Worm (Caenorhabditis elegans) whole organism, mixed stage, embryonic: ENCODE data around the gene ubc-24.

Experiments used
- M03D4.4 ChIP-seq: sonication (generic microtip); optimal IDR thresholded peaks from 2 replicates; lab custom pipeline; 2017; ENCODE audit warnings: mild to moderate bottlenecking, missing genetic modification characterization, missing compliant biosample characterization
- bed-3 ChIP-seq: fragments of 200-800 bp; sonication (Bioruptor generic); optimal IDR thresholded peaks from 3 replicates; lab custom pipeline; 2018; ENCODE audit warnings: mild to moderate bottlenecking, missing genetic modification characterization, moderate library complexity, missing compliant biosample characterization
- blmp-1 ChIP-seq: fragments of 150-350 bp; optimal IDR thresholded peaks from 2 replicates; lab custom pipeline; 2014; ENCODE audit warnings: missing biosample characterization, missing genetic modification characterization
- ceh-39 ChIP-seq: fragments of 150-350 bp; optimal IDR thresholded peaks from 2 replicates; lab custom pipeline; 2014; ENCODE audit warnings: missing biosample characterization, missing genetic modification characterization
- ceh-43 ChIP-seq: fragments of 200-800 bp; sonication (Bioruptor generic); optimal IDR thresholded peaks from 2 replicates; lab custom pipeline; 2018; ENCODE audit warnings: mild to moderate bottlenecking, missing genetic modification characterization, moderate library complexity, missing compliant biosample characterization
- ceh-83 ChIP-seq: fragments of 200-800 bp; sonication (Bioruptor generic); optimal IDR thresholded peaks from 2 replicates; lab custom pipeline; 2018; ENCODE audit warnings: mild to moderate bottlenecking, missing genetic modification characterization, missing compliant biosample characterization
- ces-1 ChIP-seq: fragments of 150-350 bp; optimal IDR thresholded peaks from 2 replicates; lab custom pipeline; 2014; ENCODE audit warnings: missing biosample characterization, missing genetic modification reagents, missing genetic modification characterization
- cnd-1 ChIP-seq: fragments of 200-800 bp; sonication (Bioruptor generic); optimal IDR thresholded peaks from 2 replicates; lab custom pipeline; 2018; ENCODE audit warnings: mild to moderate bottlenecking, missing genetic modification characterization, missing compliant biosample characterization
- drap-1 ChIP-seq: fragments of 200-800 bp; sonication (Bioruptor generic); optimal IDR thresholded peaks from 3 replicates; lab custom pipeline; 2018; ENCODE audit warnings: mild to moderate bottlenecking, missing genetic modification characterization, missing compliant biosample characterization
- elt-1 ChIP-seq: sonication (generic microtip); optimal IDR thresholded peaks from 2 replicates; lab custom pipeline; 2017; ENCODE audit warnings: missing genetic modification characterization, mild to moderate bottlenecking, missing compliant biosample characterization, antibody characterized with exemption, moderate library complexity, borderline replicate concordance; ENCODE audit not compliant: insufficient read depth
- elt-3 ChIP-seq: fragments of 150-350 bp; optimal IDR thresholded peaks from 2 replicates; lab custom pipeline; 2014; ENCODE audit warnings: missing biosample characterization, missing genetic modification characterization
- flh-1 ChIP-seq: fragments of 200-800 bp; sonication (Bioruptor generic); optimal IDR thresholded peaks from 2 replicates; lab custom pipeline; 2018; ENCODE audit warnings: mild to moderate bottlenecking, missing genetic modification characterization, moderate library complexity, missing compliant biosample characterization
- ham-2 ChIP-seq: fragments of 200-800 bp; sonication (Bioruptor generic); optimal IDR thresholded peaks from 2 replicates; lab custom pipeline; 2018; ENCODE audit warnings: mild to moderate bottlenecking, missing genetic modification characterization, missing compliant biosample characterization
- hlh-1 ChIP-seq: fragments of 150-350 bp; optimal IDR thresholded peaks from 2 replicates; lab custom pipeline; 2014; ENCODE audit warnings: missing biosample characterization, missing genetic modification reagents, missing genetic modification characterization
- lin-13 ChIP-seq: fragments of 150-350 bp; optimal IDR thresholded peaks from 2 replicates; lab custom pipeline; 2014; ENCODE audit warnings: missing biosample characterization, missing genetic modification characterization
- lin-32 ChIP-seq: fragments of 200-800 bp; sonication (Bioruptor generic); optimal IDR thresholded peaks from 2 replicates; lab custom pipeline; 2018; ENCODE audit warnings: mild to moderate bottlenecking, missing genetic modification characterization, missing compliant biosample characterization
- lsy-2 ChIP-seq: fragments of 150-350 bp; optimal IDR thresholded peaks from 2 replicates; lab custom pipeline; 2014; ENCODE audit warnings: missing biosample characterization, missing genetic modification characterization
- mep-1 ChIP-seq: fragments of 150-350 bp; optimal IDR thresholded peaks from 2 replicates; lab custom pipeline; 2017; ENCODE audit warnings: missing biosample characterization, missing genetic modification reagents, missing genetic modification characterization, inconsistent platforms
- mls-2 ChIP-seq: sonication (generic microtip); optimal IDR thresholded peaks from 2 replicates; lab custom pipeline; 2016; ENCODE audit warnings: mild to moderate bottlenecking, missing genetic modification characterization, moderate library complexity, missing compliant biosample characterization
- nhr-12 ChIP-seq: fragments of 150-350 bp; optimal IDR thresholded peaks from 2 replicates; lab custom pipeline; 2014; ENCODE audit warnings: missing biosample characterization, missing genetic modification characterization
- nhr-2 ChIP-seq: fragments of 150-350 bp; optimal IDR thresholded peaks from 2 replicates; lab custom pipeline; 2014; ENCODE audit warnings: missing biosample characterization, missing genetic modification characterization
- nhr-237 ChIP-seq: fragments of 150-350 bp; optimal IDR thresholded peaks from 2 replicates; lab custom pipeline; 2014; ENCODE audit warnings: missing biosample characterization, missing genetic modification characterization
- nhr-28 ChIP-seq: fragments of 150-350 bp; optimal IDR thresholded peaks from 2 replicates; lab custom pipeline; 2014; ENCODE audit warnings: missing biosample characterization, missing genetic modification characterization
- nhr-76 ChIP-seq: sonication (generic microtip); optimal IDR thresholded peaks from 2 replicates; lab custom pipeline; 2017; ENCODE audit warnings: missing biosample characterization, missing genetic modification characterization
- pha-4 ChIP-seq: fragments of 150-350 bp; optimal IDR thresholded peaks from 2 replicates; lab custom pipeline; 2018; ENCODE audit warnings: missing biosample characterization, missing genetic modification reagents, missing genetic modification characterization
- snpc-4 ChIP-seq: fragments of 150-350 bp; optimal IDR thresholded peaks from 2 replicates; lab custom pipeline; 2014; ENCODE audit warnings: missing biosample characterization, missing genetic modification characterization
- sptf-1 ChIP-seq: sonication (generic microtip); optimal IDR thresholded peaks from 2 replicates; lab custom pipeline; 2017; ENCODE audit warnings: mild to moderate bottlenecking, missing genetic modification characterization, moderate library complexity, missing compliant biosample characterization
- unc-120 ChIP-seq: sonication (generic microtip); optimal IDR thresholded peaks from 2 replicates; lab custom pipeline; 2017; ENCODE audit warnings: missing genetic modification characterization, missing compliant biosample characterization; ENCODE audit not compliant: poor library complexity, severe bottlenecking
- unc-39 ChIP-seq: fragments of 150-350 bp; optimal IDR thresholded peaks from 2 replicates; lab custom pipeline; 2014; ENCODE audit warnings: missing biosample characterization, missing genetic modification characterization
- unc-62 ChIP-seq: fragments of 150-350 bp; optimal IDR thresholded peaks from 2 replicates; lab custom pipeline; 2014; ENCODE audit warnings: missing biosample characterization, missing genetic modification reagents, missing genetic modification characterization
- ztf-11 ChIP-seq: fragments of 150-350 bp; optimal IDR thresholded peaks from 2 replicates; lab custom pipeline; 2014; ENCODE audit warnings: missing biosample characterization, missing genetic modification characterization

ubc-24 gene

DNA sequence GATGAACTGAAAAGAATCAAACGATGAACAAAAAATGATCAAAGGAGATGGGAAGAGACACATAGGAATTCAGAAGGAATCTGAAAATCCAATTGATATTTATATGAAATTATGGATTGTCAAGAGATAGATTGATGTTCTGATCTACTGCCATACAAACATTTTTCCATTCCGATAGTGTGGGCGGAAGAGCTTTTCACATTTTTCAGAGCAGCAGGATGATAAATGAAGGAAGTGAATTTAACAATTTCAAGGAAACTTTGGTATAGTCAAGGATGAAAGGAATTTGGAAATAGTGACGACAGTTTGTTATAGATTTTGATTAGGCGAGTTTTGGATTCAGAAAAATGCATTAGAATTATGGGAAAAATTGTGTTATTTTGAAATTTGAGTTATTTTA is at the start of gene ubc-24:
Gene ubc-24 (plus strand): TSS at position 301 of the 400 bp plus-strand sequence.
- TF ChIP-seq bed-3 (GFP tag; lab: Kevin White, UChicago) (no peak), ztf-11 (tag; lab: Kevin White, UChicago) (no peak), nhr-28 (tag; lab: Kevin White, UChicago) (no peak), lin-32 (GFP tag; lab: Kevin White, UChicago) (no peak), mls-2 (tag; lab: Kevin White, UChicago) (no peak), nhr-237 (tag; lab: Kevin White, UChicago) (no peak), ham-2 (GFP tag; lab: Kevin White, UChicago) (no peak), nhr-76 (no peak), ceh-43 (GFP tag; lab: Kevin White, UChicago) (no peak), mep-1 (tag; lab: Kevin White, UChicago) (no peak), ces-1 (GFP tag; lab: Kevin White, UChicago) (no peak), flh-1 (GFP tag; lab: Kevin White, UChicago) (no peak), M03D4.4 (tag; lab: Kevin White, UChicago) (no peak), blmp-1 (tag; lab: Kevin White, UChicago) (no peak)
- TF ChIP-seq, all 35 proteins: peak for 0

DNA sequence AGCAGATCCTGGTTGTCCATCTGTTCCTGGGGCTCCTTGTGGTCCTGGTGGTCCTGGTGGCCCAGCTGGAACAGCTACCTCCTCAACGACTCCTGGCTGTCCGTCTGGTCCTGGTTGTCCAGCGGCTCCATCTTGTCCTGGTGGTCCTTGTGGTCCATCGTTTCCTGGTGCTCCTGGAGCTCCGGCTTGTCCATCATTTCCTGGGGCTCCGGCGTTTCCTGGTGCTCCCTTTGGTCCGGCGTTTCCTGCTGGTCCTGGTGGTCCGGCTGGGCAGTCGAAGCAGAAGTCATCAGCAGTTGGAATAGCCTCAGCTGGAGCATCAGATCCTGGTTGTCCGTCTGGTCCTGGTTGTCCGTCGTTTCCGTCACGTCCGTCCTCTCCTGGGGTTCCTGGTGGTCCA is 46.9 kb upstream of the ubc-24 start:
- TF ChIP-seq sptf-1 (tag; lab: Kevin White, UChicago) (no peak), nhr-237 (tag; lab: Kevin White, UChicago) (no peak), drap-1 (GFP tag; lab: Kevin White, UChicago) (no peak), lsy-2 (tag; lab: Kevin White, UChicago) (no peak), lin-32 (GFP tag; lab: Kevin White, UChicago) (no peak), nhr-28 (tag; lab: Kevin White, UChicago) (no peak), hlh-1 (no peak), nhr-76 (no peak), mls-2 (tag; lab: Kevin White, UChicago) (no peak), ztf-11 (tag; lab: Kevin White, UChicago) (no peak), elt-1 (tag; lab: Kevin White, UChicago) (no peak), unc-120 (no peak), bed-3 (GFP tag; lab: Kevin White, UChicago) (no peak), unc-62 (GFP tag; lab: Kevin White, UChicago) (no peak), lin-13 (tag; lab: Kevin White, UChicago) (no peak), ham-2 (GFP tag; lab: Kevin White, UChicago) (no peak), ceh-39 (tag; lab: Kevin White, UChicago) (no peak), blmp-1 (tag; lab: Kevin White, UChicago) (no peak), nhr-2 (no peak), pha-4 (tag; lab: Kevin White, UChicago) (no peak)

- TF ChIP-seq elt-3 (tag; lab: Kevin White, UChicago) (no peak), snpc-4 (tag; lab: Kevin White, UChicago) (no peak), ces-1 (GFP tag; lab: Kevin White, UChicago) (no peak), cnd-1 (tag; lab: Kevin White, UChicago) (no peak), elt-1 (tag; lab: Kevin White, UChicago) (no peak), ham-2 (GFP tag; lab: Kevin White, UChicago) (no peak), mls-2 (tag; lab: Kevin White, UChicago) (no peak), bed-3 (GFP tag; lab: Kevin White, UChicago) (no peak), ceh-83 (no peak), nhr-76 (no peak), nhr-28 (tag; lab: Kevin White, UChicago) (no peak), lin-32 (GFP tag; lab: Kevin White, UChicago) (no peak), mep-1 (tag; lab: Kevin White, UChicago) (no peak), M03D4.4 (tag; lab: Kevin White, UChicago) (no peak), ceh-39 (tag; lab: Kevin White, UChicago) (no peak), unc-39 (no peak)
- TF ChIP-seq, all 35 proteins: peak for 0
Measured at ce11 chrII:8359350-8359749, 46.1 kb upstream of the ubc-24 start, which contains the start of gene col-77. Gene col-77 (minus strand): TSS chrII:8359381.

ce11 chrII:8360453-8360852 is 45.0 kb upstream of the ubc-24 start, which contains the start of gene M195.2:
Gene M195.2 (plus strand): TSS chrII:8360753.
- no peak for TF ChIP-seq pha-4 (tag; lab: Kevin White, UChicago)
- TF ChIP-seq elt-3 (tag; lab: Kevin White, UChicago) = no peak
- TF ChIP-seq lsy-2 (tag; lab: Kevin White, UChicago) = no peak
- no peak for TF ChIP-seq unc-120
- no peak for TF ChIP-seq unc-62 (GFP tag; lab: Kevin White, UChicago)
- TF ChIP-seq lin-13 (tag; lab: Kevin White, UChicago) = no peak
- TF ChIP-seq ztf-11 (tag; lab: Kevin White, UChicago) = no peak
- no peak for TF ChIP-seq mls-2 (tag; lab: Kevin White, UChicago)
- TF ChIP-seq mep-1 (tag; lab: Kevin White, UChicago) = no peak
- TF ChIP-seq snpc-4 (tag; lab: Kevin White, UChicago) = no peak
- no peak for TF ChIP-seq elt-1 (tag; lab: Kevin White, UChicago)
- TF ChIP-seq nhr-12 (tag; lab: Kevin White, UChicago) = no peak
- TF ChIP-seq cnd-1 (tag; lab: Kevin White, UChicago) = no peak
